Fruit fly (Drosophila melanogaster) whole organism, embryonic: ENCODE results near the gene CG7069.

ENCODE experiments used
- Ada2b ChIP-seq: fragments of 200-800 bp; sonication (Bioruptor generic); IDR thresholded peaks from 2 replicates; pipeline ENCODE4 v1.3.6; 2022; ENCODE audit warnings: missing biosample characterization, missing genetic modification characterization
- B-H2 ChIP-seq: fragments of 200-800 bp; sonication (Bioruptor generic); optimal IDR thresholded peaks from 2 replicates; lab custom pipeline; 2018; ENCODE audit warnings: missing biosample characterization, mild to moderate bottlenecking, missing genetic modification characterization
- CG10321 ChIP-seq: fragments of 200-800 bp; sonication (Bioruptor generic); IDR thresholded peaks from 2 replicates; pipeline ENCODE4 v1.3.6; 2022; ENCODE audit warnings: missing biosample characterization, missing genetic modification characterization
- CG10366 ChIP-seq: fragments of 200-800 bp; sonication (Bioruptor generic); IDR thresholded peaks from 2 replicates; pipeline ENCODE4 v1.3.6; 2022; ENCODE audit warnings: missing biosample characterization, missing genetic modification characterization
- CG10979 ChIP-seq: fragments of 200-800 bp; sonication (Bioruptor generic); optimal IDR thresholded peaks from 2 replicates; lab custom pipeline; 2018; ENCODE audit warnings: missing biosample characterization, mild to moderate bottlenecking, missing genetic modification characterization, moderate library complexity
- CG12219 ChIP-seq: fragments of 200-800 bp; sonication (Bioruptor generic); optimal IDR thresholded peaks from 3 replicates; lab custom pipeline; 2018; ENCODE audit warnings: missing biosample characterization, mild to moderate bottlenecking, missing genetic modification characterization
- CG12236 ChIP-seq: fragments of 200-800 bp; sonication (Bioruptor generic); optimal IDR thresholded peaks from 2 replicates; lab custom pipeline; 2016; ENCODE audit warnings: missing biosample characterization, missing genetic modification characterization
- CG15011 ChIP-seq: fragments of 200-800 bp; sonication (Bioruptor generic); optimal IDR thresholded peaks from 3 replicates; lab custom pipeline; 2018; ENCODE audit warnings: missing biosample characterization, mild to moderate bottlenecking, missing genetic modification characterization
- CG1602 ChIP-seq: fragments of 200-800 bp; sonication (Bioruptor generic); optimal IDR thresholded peaks from 3 replicates; lab custom pipeline; 2016; ENCODE audit warnings: missing biosample characterization, missing genetic modification characterization
- CG17359 ChIP-seq: fragments of 200-800 bp; sonication (Bioruptor generic); optimal IDR thresholded peaks from 3 replicates; lab custom pipeline; 2018; ENCODE audit warnings: missing biosample characterization, mild to moderate bottlenecking, missing genetic modification characterization, moderate library complexity
- CG17385 ChIP-seq: fragments of 200-800 bp; sonication (Bioruptor generic); optimal IDR thresholded peaks from 3 replicates; lab custom pipeline; 2018; ENCODE audit warnings: missing biosample characterization, mild to moderate bottlenecking, missing genetic modification characterization
- CG18476 ChIP-seq: fragments of 200-800 bp; sonication (Bioruptor generic); optimal IDR thresholded peaks from 2 replicates; lab custom pipeline; 2016; ENCODE audit warnings: missing biosample characterization, mild to moderate bottlenecking, missing genetic modification characterization
- CG33213 ChIP-seq: fragments of 200-800 bp; sonication (Bioruptor generic); optimal IDR thresholded peaks from 3 replicates; lab custom pipeline; 2016; ENCODE audit warnings: missing biosample characterization, missing genetic modification characterization
- CG34376 ChIP-seq: fragments of 200-800 bp; sonication (Bioruptor generic); optimal IDR thresholded peaks from 2 replicates; lab custom pipeline; 2018; ENCODE audit warnings: missing biosample characterization, mild to moderate bottlenecking, missing genetic modification characterization
- CG3726 ChIP-seq: fragments of 200-800 bp; sonication (Bioruptor generic); IDR thresholded peaks from 3 replicates; pipeline ENCODE4, ENCODE4 v1.3.6; 2022; ENCODE audit warnings: missing biosample characterization, missing genetic modification characterization
- CG4424 ChIP-seq: fragments of 200-800 bp; sonication (Bioruptor generic); optimal IDR thresholded peaks from 3 replicates; lab custom pipeline; 2016; ENCODE audit warnings: missing biosample characterization, missing genetic modification characterization
- CG8765 ChIP-seq: fragments of 200-800 bp; sonication (Bioruptor generic); IDR thresholded peaks from 2 replicates; pipeline ENCODE4 v1.3.6; 2022; ENCODE audit warnings: missing biosample characterization, missing genetic modification characterization
- CG8924 ChIP-seq: fragments of 200-800 bp; optimal IDR thresholded peaks from 3 replicates; lab custom pipeline; 2019; ENCODE audit warnings: missing biosample characterization, mild to moderate bottlenecking, missing genetic modification characterization, moderate library complexity
- CG9609 ChIP-seq: fragments of 200-800 bp; sonication (Bioruptor generic); optimal IDR thresholded peaks from 3 replicates; lab custom pipeline; 2016; ENCODE audit warnings: missing biosample characterization, missing genetic modification characterization
- CG9817 ChIP-seq: fragments of 200-800 bp; sonication (Bioruptor generic); optimal IDR thresholded peaks from 2 replicates; lab custom pipeline; 2018; ENCODE audit warnings: missing biosample characterization, mild to moderate bottlenecking, missing genetic modification characterization, moderate library complexity
- CG9932 ChIP-seq: fragments of 200-800 bp; sonication (Bioruptor generic); IDR thresholded peaks from 2 replicates; pipeline ENCODE4 v1.3.6; 2022; ENCODE audit warnings: missing biosample characterization, missing genetic modification characterization
- CTCF ChIP-seq: fragments of 200-800 bp; sonication (Bioruptor generic); optimal IDR thresholded peaks from 2 replicates; lab custom pipeline; 2017; ENCODE audit warnings: missing biosample characterization, mild to moderate bottlenecking, missing genetic modification characterization, moderate library complexity
- Camta ChIP-seq: fragments of 200-800 bp; sonication (Bioruptor generic); optimal IDR thresholded peaks from 2 replicates; lab custom pipeline; 2016; ENCODE audit warnings: missing biosample characterization, missing genetic modification characterization
- Fer1 ChIP-seq: fragments of 200-800 bp; sonication (Bioruptor generic); optimal IDR thresholded peaks from 2 replicates; lab custom pipeline; 2017; ENCODE audit warnings: missing biosample characterization, mild to moderate bottlenecking, missing genetic modification characterization
- HLH4C ChIP-seq: fragments of 200-800 bp; sonication (Bioruptor generic); IDR thresholded peaks from 3 replicates; pipeline ENCODE4 v1.3.6; 2022; ENCODE audit warnings: missing biosample characterization, missing genetic modification characterization; ENCODE audit not compliant: partially characterized antibody
- Hr78 ChIP-seq, 2 experiments: fragments of 200-800 bp in 1 of 2; fragments of >200 bp in 1 of 2; sonication (Bioruptor generic) in 1 of 2; optimal IDR thresholded peaks; 2 replicates each; lab custom pipeline; 2017 to 2019; ENCODE audit warnings: missing biosample characterization in 2 of 2, missing genetic modification characterization in 2 of 2, mild to moderate bottlenecking in 1 of 2, moderate library complexity in 1 of 2
- Kr ChIP-seq: fragments of 200-800 bp; sonication (Bioruptor generic); optimal IDR thresholded peaks from 2 replicates; lab custom pipeline; 2017; ENCODE audit warnings: missing biosample characterization, mild to moderate bottlenecking, missing genetic modification characterization
- Sox100B ChIP-seq: fragments of 200-800 bp; sonication (Bioruptor generic); optimal IDR thresholded peaks from 3 replicates; lab custom pipeline; 2018; ENCODE audit warnings: missing biosample characterization, mild to moderate bottlenecking, missing genetic modification characterization
- ato ChIP-seq: fragments of 200-800 bp; sonication (Bioruptor generic); IDR thresholded peaks from 2 replicates; pipeline ENCODE4 v1.3.6; 2022; ENCODE audit warnings: missing biosample characterization, missing genetic modification characterization; ENCODE audit not compliant: partially characterized antibody
- bab2 ChIP-seq: fragments of 200-800 bp; sonication (Bioruptor generic); optimal IDR thresholded peaks from 2 replicates; lab custom pipeline; 2016; ENCODE audit warnings: missing biosample characterization, missing genetic modification characterization
- chinmo ChIP-seq: fragments of 200-800 bp; sonication (Bioruptor generic); IDR thresholded peaks from 4 replicates; pipeline ENCODE4 v1.3.6; 2022; ENCODE audit warnings: missing biosample characterization, missing genetic modification characterization; ENCODE audit not compliant: partially characterized antibody
- cwo ChIP-seq: fragments of 200-800 bp; sonication (Bioruptor generic); optimal IDR thresholded peaks from 3 replicates; lab custom pipeline; 2017; ENCODE audit warnings: missing biosample characterization, missing genetic modification characterization, mild to moderate bottlenecking, moderate library complexity, missing genetic modification reagents
- danr ChIP-seq: fragments of 200-800 bp; sonication (Bioruptor generic); IDR thresholded peaks from 2 replicates; pipeline ENCODE4 v1.3.6; 2022; ENCODE audit warnings: missing biosample characterization, missing genetic modification characterization
- disco-r ChIP-seq: fragments of 200-800 bp; sonication (Bioruptor generic); optimal IDR thresholded peaks from 2 replicates; lab custom pipeline; 2016; ENCODE audit warnings: missing biosample characterization, missing genetic modification characterization
- fd96Cb ChIP-seq: fragments of 200-800 bp; sonication (Bioruptor generic); optimal IDR thresholded peaks from 2 replicates; lab custom pipeline; 2018; ENCODE audit warnings: missing biosample characterization, mild to moderate bottlenecking, missing genetic modification characterization, moderate library complexity
- ftz-f1 ChIP-seq: fragments of 200-800 bp; sonication (Bioruptor generic); optimal IDR thresholded peaks from 2 replicates; lab custom pipeline; 2016; ENCODE audit warnings: missing biosample characterization, missing genetic modification characterization
- grau ChIP-seq: fragments of 200-800 bp; optimal IDR thresholded peaks from 3 replicates; lab custom pipeline; 2019; ENCODE audit warnings: missing biosample characterization, mild to moderate bottlenecking, missing genetic modification characterization, moderate library complexity
- gsb ChIP-seq: fragments of 200-800 bp; sonication (Bioruptor generic); IDR thresholded peaks from 2 replicates; pipeline ENCODE4 v1.3.6; 2022; ENCODE audit warnings: missing biosample characterization, missing genetic modification characterization
- ind ChIP-seq: fragments of 200-800 bp; sonication (Bioruptor generic); optimal IDR thresholded peaks from 3 replicates; lab custom pipeline; 2016; ENCODE audit warnings: missing biosample characterization, missing genetic modification characterization
- lab ChIP-seq: fragments of 200-800 bp; sonication (Bioruptor generic); optimal IDR thresholded peaks from 3 replicates; lab custom pipeline; 2017; ENCODE audit warnings: missing biosample characterization, missing genetic modification characterization, mild to moderate bottlenecking, moderate library complexity, missing genetic modification reagents
- nmo ChIP-seq: fragments of 200-800 bp; sonication (Bioruptor generic); optimal IDR thresholded peaks from 2 replicates; lab custom pipeline; 2018; ENCODE audit warnings: missing biosample characterization, mild to moderate bottlenecking, missing genetic modification characterization, moderate library complexity
- pan ChIP-seq, 4 experiments: fragments of >200 bp in 3 of 4; fragments of 200-800 bp in 1 of 4; sonication (Bioruptor generic) in 1 of 4; optimal IDR thresholded peaks in 3 of 4; IDR thresholded peaks in 1 of 4; 2 replicates each; pipeline versions ENCODE4 v1.3.6 to Lab custom; 2017 to 2022; ENCODE audit warnings: missing biosample characterization in 2 of 4, missing genetic modification characterization in 2 of 4, mixed read lengths in 1 of 4
- sug ChIP-seq: fragments of 200-800 bp; optimal IDR thresholded peaks from 2 replicates; lab custom pipeline; 2019; ENCODE audit warnings: missing biosample characterization, mild to moderate bottlenecking, missing genetic modification characterization, moderate library complexity
- tio ChIP-seq: fragments of 200-800 bp; sonication (Bioruptor generic); optimal IDR thresholded peaks from 2 replicates; lab custom pipeline; 2017; ENCODE audit warnings: missing biosample characterization, missing genetic modification characterization, inconsistent platforms
- tna ChIP-seq: fragments of 200-800 bp; sonication (Bioruptor generic); IDR thresholded peaks from 2 replicates; pipeline ENCODE4 v1.3.6; 2022; ENCODE audit warnings: missing biosample characterization, missing genetic modification characterization; ENCODE audit not compliant: partially characterized antibody
- trh ChIP-seq: fragments of 200-800 bp; sonication (Bioruptor generic); optimal IDR thresholded peaks from 2 replicates; lab custom pipeline; 2016; ENCODE audit warnings: missing biosample characterization, missing genetic modification characterization
- zen ChIP-seq: fragments of 200-800 bp; sonication (Bioruptor generic); optimal IDR thresholded peaks from 3 replicates; lab custom pipeline; 2018; ENCODE audit warnings: missing biosample characterization, mild to moderate bottlenecking, missing genetic modification characterization, moderate library complexity
- zf30C ChIP-seq: fragments of 200-800 bp; sonication (Bioruptor generic); optimal IDR thresholded peaks from 3 replicates; lab custom pipeline; 2018; ENCODE audit warnings: missing biosample characterization, mild to moderate bottlenecking, missing genetic modification characterization
- zfh1 ChIP-seq: fragments of 200-800 bp; sonication (Bioruptor generic); IDR thresholded peaks from 3 replicates; pipeline ENCODE4 v1.3.6; 2022; ENCODE audit warnings: missing biosample characterization, missing genetic modification characterization

Gene CG7069

DNA sequence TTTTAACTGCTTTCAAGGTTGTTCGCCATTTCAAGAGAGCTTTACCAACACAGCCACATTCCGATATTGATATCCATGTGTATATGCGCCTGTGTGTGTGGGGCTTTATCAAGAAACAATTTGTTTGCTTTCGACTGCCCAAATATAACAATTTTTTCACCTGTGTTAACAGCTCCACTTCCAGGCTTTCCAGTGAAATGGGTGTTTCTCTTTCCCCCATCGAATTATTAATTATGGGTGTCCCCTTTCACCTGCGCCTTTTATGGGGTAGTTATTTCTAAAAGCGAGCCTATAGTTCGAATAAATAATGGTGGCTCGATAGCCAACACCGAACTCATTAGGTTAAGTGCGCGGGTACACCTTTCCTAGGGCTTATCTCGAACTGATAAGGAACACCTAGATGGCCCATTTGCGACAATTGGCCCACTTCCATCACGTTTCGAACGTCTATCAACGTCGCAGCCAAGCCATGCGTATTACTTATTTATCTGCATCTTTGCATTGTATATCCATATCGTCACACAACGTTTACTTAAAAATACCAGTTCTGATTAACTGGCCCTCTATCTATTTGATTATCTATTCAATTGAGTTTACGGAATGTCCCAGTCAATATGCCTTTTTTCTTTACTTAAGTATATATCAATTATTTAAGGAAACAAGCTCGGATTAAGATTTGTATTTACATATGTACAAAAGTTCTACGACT lies 39.4 kb downstream of the CG7069 start (continued):
- TF ChIP-seq ind (GFP tag; lab: Kevin White, UChicago) (no peak), CG9609 (no peak), pan (optimal IDR thresholded peaks at IDR 0.05; lab: Kevin White, UChicago) (no peak), pan (GFP tag; optimal IDR thresholded peaks at IDR 0.05 in 1 of 2, IDR thresholded peaks at IDR 0.05 in 1 of 2) (no peak), disco-r (GFP tag; lab: Kevin White, UChicago) (no peak), CG1602 (GFP tag; lab: Kevin White, UChicago) (no peak), zfh1 (GFP tag; lab: Robert Waterston, UW) (no peak), tna (GFP tag; lab: Robert Waterston, UW) (no peak), CG9817 (no peak), CG8924 (no peak), CG10366 (no peak), gsb (GFP tag; lab: Robert Waterston, UW) (no peak), CG33213 (GFP tag; lab: Kevin White, UChicago) (no peak), CG8765 (no peak), ato (GFP tag; lab: Robert Waterston, UW) (no peak), sug (tag; lab: Kevin White, UChicago) (peak; percentile 58), fd96Cb (no peak), zf30C (GFP tag; lab: Kevin White, UChicago) (no peak), B-H2 (no peak), grau (tag; lab: Kevin White, UChicago) (no peak), lab (GFP tag; lab: Kevin White, UChicago) (peak; percentile 50), HLH4C (0 out of 3 replicates have a peak, but pooled peaks have one; percentile 8), CG3726 (no peak), Sox100B (GFP tag; lab: Kevin White, UChicago) (no peak), CG12236 (GFP tag; lab: Kevin White, UChicago) (no peak), CG10979 (tag; lab: Kevin White, UChicago) (no peak), tio (GFP tag; lab: Kevin White, UChicago) (no peak), Hr78 (GFP tag; optimal IDR thresholded peaks at IDR 0.05; lab: Kevin White, UChicago) (peak in 1 of 2 experiments; percentile 32), CG17359 (no peak), trh (GFP tag; lab: Kevin White, UChicago) (no peak), Camta (GFP tag; lab: Kevin White, UChicago) (no peak), CG34376 (GFP tag; lab: Kevin White, UChicago) (peak; percentile 53), CG4424 (no peak), CG17385 (GFP tag; lab: Kevin White, UChicago) (no peak), zen (tag; lab: Kevin White, UChicago) (no peak), cwo (GFP tag; lab: Kevin White, UChicago) (peak; percentile 59), chinmo (peak; percentile 52; the same call in 1 of the 4 replicates), CG15011 (GFP tag; lab: Kevin White, UChicago) (no peak), Ada2b (GFP tag; lab: Robert Waterston, UW) (no peak), bab2 (GFP tag; lab: Kevin White, UChicago) (no peak), Kr (GFP tag; lab: Kevin White, UChicago) (no peak), CG18476 (GFP tag; lab: Kevin White, UChicago) (no peak), ftz-f1 (GFP tag; lab: Kevin White, UChicago) (peak; percentile 87), nmo (no peak), CG12219 (GFP tag; lab: Kevin White, UChicago) (no peak), Fer1 (GFP tag; lab: Kevin White, UChicago) (peak; percentile 35), CG9932 (GFP tag; lab: Robert Waterston, UW) (peak; percentile 19; the same call in 1 of the 2 replicates), CG10321 (no peak), CTCF (GFP tag; lab: Kevin White, UChicago) (no peak), danr (GFP tag; lab: Robert Waterston, UW) (no peak)
